Worm (Caenorhabditis elegans) whole organism, L2 larva: ENCODE data around the gene F11D5.5.

Experiments used
- F13H6.1 ChIP-seq: sonication (generic microtip); optimal IDR thresholded peaks from 2 replicates; lab custom pipeline; 2016; ENCODE audit warnings: missing genetic modification characterization, missing compliant biosample characterization
- R02D3.7 ChIP-seq: fragments of 150-350 bp; optimal IDR thresholded peaks from 2 replicates; lab custom pipeline; 2014; ENCODE audit warnings: missing biosample characterization, missing genetic modification characterization
- Y55F3AM.14 ChIP-seq: fragments of 200-800 bp; sonication (Bioruptor generic); optimal IDR thresholded peaks from 2 replicates; lab custom pipeline; 2018; ENCODE audit warnings: mild to moderate bottlenecking, missing genetic modification characterization, missing compliant biosample characterization
- ZK546.5 ChIP-seq: sonication (generic microtip); optimal IDR thresholded peaks from 2 replicates; lab custom pipeline; 2017; ENCODE audit warnings: missing biosample characterization, missing genetic modification characterization
- alr-1 ChIP-seq: fragments of 150-350 bp; optimal IDR thresholded peaks from 2 replicates; lab custom pipeline; 2014; ENCODE audit warnings: missing biosample characterization, missing genetic modification characterization
- ama-1 ChIP-seq: fragments of 150-350 bp; optimal IDR thresholded peaks from 2 replicates; lab custom pipeline; 2018; ENCODE audit warnings: inconsistent platforms
- ceh-16 ChIP-seq: fragments of 150-350 bp; optimal IDR thresholded peaks from 2 replicates; lab custom pipeline; 2014; ENCODE audit warnings: missing biosample characterization, missing genetic modification characterization
- ceh-82 ChIP-seq: fragments of 150-350 bp; optimal IDR thresholded peaks from 2 replicates; lab custom pipeline; 2014; ENCODE audit warnings: missing biosample characterization, missing genetic modification characterization
- elt-1 ChIP-seq: fragments of 150-350 bp; optimal IDR thresholded peaks from 2 replicates; lab custom pipeline; 2014; ENCODE audit warnings: missing biosample characterization, missing genetic modification characterization
- elt-3 ChIP-seq: sonication (generic microtip); optimal IDR thresholded peaks from 2 replicates; lab custom pipeline; 2017; ENCODE audit warnings: missing biosample characterization, missing genetic modification characterization
- fos-1 ChIP-seq: fragments of 150-350 bp; optimal IDR thresholded peaks from 2 replicates; lab custom pipeline; 2014; ENCODE audit warnings: missing biosample characterization, missing genetic modification characterization
- gmeb-1 ChIP-seq: fragments of 150-350 bp; optimal IDR thresholded peaks from 2 replicates; lab custom pipeline; 2014; ENCODE audit warnings: missing biosample characterization, missing genetic modification characterization
- lin-11 ChIP-seq: fragments of 150-350 bp; sonication (generic microtip); optimal IDR thresholded peaks from 2 replicates; lab custom pipeline; 2014; ENCODE audit warnings: missing biosample characterization, missing genetic modification characterization, inconsistent platforms, mixed read lengths
- lin-39 ChIP-seq: fragments of 150-350 bp; optimal IDR thresholded peaks from 2 replicates; lab custom pipeline; 2014; ENCODE audit warnings: missing biosample characterization, missing genetic modification reagents, missing genetic modification characterization
- lsy-2 ChIP-seq, 2 experiments: fragments of 150-350 bp in 1 of 2; sonication (generic microtip) in 1 of 2; optimal IDR thresholded peaks; 2 replicates each; lab custom pipeline; 2014 to 2017; ENCODE audit warnings: missing biosample characterization in 2 of 2, missing genetic modification characterization in 2 of 2
- mab-5 ChIP-seq: fragments of 150-350 bp; optimal IDR thresholded peaks from 2 replicates; lab custom pipeline; 2014; ENCODE audit warnings: missing biosample characterization, missing genetic modification characterization
- mbf-1 ChIP-seq: sonication (generic microtip); optimal IDR thresholded peaks from 2 replicates; lab custom pipeline; 2017; ENCODE audit warnings: missing biosample characterization, missing genetic modification characterization
- mdl-1 ChIP-seq, 2 experiments: fragments of 150-350 bp in 1 of 2; sonication (generic microtip) in 1 of 2; optimal IDR thresholded peaks; 2 replicates each; lab custom pipeline; 2017; ENCODE audit warnings: missing biosample characterization in 2 of 2, missing genetic modification characterization in 2 of 2
- nhr-11 ChIP-seq: fragments of 150-350 bp; optimal IDR thresholded peaks from 2 replicates; lab custom pipeline; 2014; ENCODE audit warnings: missing biosample characterization, missing genetic modification characterization
- nhr-129 ChIP-seq: fragments of 150-350 bp; optimal IDR thresholded peaks from 2 replicates; lab custom pipeline; 2014; ENCODE audit warnings: missing biosample characterization, missing genetic modification characterization
- nhr-23 ChIP-seq: fragments of 150-350 bp; optimal IDR thresholded peaks from 2 replicates; lab custom pipeline; 2014; ENCODE audit warnings: missing biosample characterization, missing genetic modification reagents, missing genetic modification characterization
- nhr-237 ChIP-seq: fragments of 150-350 bp; optimal IDR thresholded peaks from 2 replicates; lab custom pipeline; 2014; ENCODE audit warnings: missing biosample characterization, missing genetic modification characterization
- nhr-25 ChIP-seq: fragments of 150-350 bp; sonication (generic microtip); optimal IDR thresholded peaks from 3 replicates; lab custom pipeline; 2014; ENCODE audit warnings: missing biosample characterization, missing genetic modification characterization
- peb-1 ChIP-seq: fragments of 150-350 bp; optimal IDR thresholded peaks from 2 replicates; lab custom pipeline; 2014; ENCODE audit warnings: missing biosample characterization, missing genetic modification characterization
- sem-4 ChIP-seq: fragments of 150-350 bp; optimal IDR thresholded peaks from 2 replicates; lab custom pipeline; 2014; ENCODE audit warnings: missing biosample characterization, missing genetic modification reagents, missing genetic modification characterization
- skn-1 ChIP-seq: sonication (generic microtip); optimal IDR thresholded peaks from 2 replicates; lab custom pipeline; 2017; ENCODE audit warnings: missing biosample characterization, missing genetic modification characterization
- unc-39 ChIP-seq: fragments of 150-350 bp; optimal IDR thresholded peaks from 2 replicates; lab custom pipeline; 2014; ENCODE audit warnings: missing biosample characterization, missing genetic modification characterization
- unc-55 ChIP-seq: fragments of 150-350 bp; sonication (generic microtip); optimal IDR thresholded peaks from 3 replicates; lab custom pipeline; 2014; ENCODE audit warnings: missing biosample characterization, missing genetic modification reagents, missing genetic modification characterization
- zag-1 ChIP-seq: fragments of 150-350 bp; optimal IDR thresholded peaks from 2 replicates; lab custom pipeline; 2014; ENCODE audit warnings: missing biosample characterization, missing genetic modification characterization
- ztf-11 ChIP-seq: sonication (generic microtip); optimal IDR thresholded peaks from 2 replicates; lab custom pipeline; 2017; ENCODE audit warnings: missing biosample characterization, missing genetic modification characterization
- ztf-4 ChIP-seq: fragments of 150-350 bp; optimal IDR thresholded peaks from 2 replicates; lab custom pipeline; 2014; ENCODE audit warnings: missing biosample characterization, missing genetic modification characterization

Gene F11D5.5

ce11 chrX:3260509-3260908, 41.4 kb upstream of the F11D5.5 start, which contains the start of gene lbp-2:
TSS of gene lbp-2 (plus strand) at chrX:3260610.
- TF ChIP-seq mab-5 (tag; lab: Kevin White, UChicago) = peak; percentile 3
- no peak for TF ChIP-seq alr-1 (tag; lab: Kevin White, UChicago)
- peak; percentile 53 for TF ChIP-seq nhr-129 (tag; lab: Kevin White, UChicago)

- TF ChIP-seq ztf-11 (tag; lab: Kevin White, UChicago) (no peak), fos-1 (tag; lab: Kevin White, UChicago) (no peak), Y55F3AM.14 (GFP tag; lab: Kevin White, UChicago) (no peak), nhr-129 (tag; lab: Kevin White, UChicago) (no peak), elt-1 (no peak), mbf-1 (tag; lab: Kevin White, UChicago) (no peak), nhr-23 (tag; lab: Kevin White, UChicago) (no peak), unc-39 (no peak), nhr-11 (tag; lab: Kevin White, UChicago) (no peak)
Measured at ce11 chrX:3262600-3262999, 39.3 kb upstream of the F11D5.5 start, which contains the start of gene fbxb-71. TSS of gene fbxb-71 (plus strand) at chrX:3262900.

- TF ChIP-seq unc-55 (GFP tag; lab: Kevin White, UChicago) (no peak), mdl-1 (tag; optimal IDR thresholded peaks at IDR 0.05; lab: Kevin White, UChicago) (no peak), nhr-23 (tag; lab: Kevin White, UChicago) (no peak), unc-39 (no peak), lin-11 (tag; lab: Kevin White, UChicago) (no peak), ztf-4 (tag; lab: Kevin White, UChicago) (no peak), ZK546.5 (tag; lab: Kevin White, UChicago) (no peak)
Measured at ce11 chrX:3270806-3271205, 31.1 kb upstream of the F11D5.5 start, which contains the start of gene sul-1. TSS of gene sul-1 (minus strand) at chrX:3270906.

ce11 chrX:3271673-3272072, 30.2 kb upstream of the F11D5.5 start, which contains the start of gene K09C4.9:
TSS of gene K09C4.9 (minus strand) at chrX:3271773.
- TF ChIP-seq nhr-25 (tag; lab: Kevin White, UChicago) (no peak), ceh-82 (tag; lab: Kevin White, UChicago) (no peak)

- TF ChIP-seq skn-1 (no peak), nhr-237 (tag; lab: Kevin White, UChicago) (no peak), mab-5 (tag; lab: Kevin White, UChicago) (no peak), ama-1 (lab: Kevin White, UChicago) (no peak), fos-1 (tag; lab: Kevin White, UChicago) (no peak), lsy-2 (tag; optimal IDR thresholded peaks at IDR 0.05; lab: Kevin White, UChicago) (no peak), nhr-23 (tag; lab: Kevin White, UChicago) (no peak), sem-4 (no peak), lin-39 (no peak), ztf-4 (tag; lab: Kevin White, UChicago) (no peak)
Measured at ce11 chrX:3272580-3272979, 29.3 kb upstream of the F11D5.5 start, which contains the start of gene K09C4.7. TSS of gene K09C4.7 (plus strand) at chrX:3272880.

ce11 chrX:3280130-3280529, 21.7 kb upstream of the F11D5.5 start, which contains the start of gene K09C4.10:
TSS of gene K09C4.10 (minus strand) at chrX:3280230.
- no peak for TF ChIP-seq ceh-16 (tag; lab: Kevin White, UChicago)
- no peak for TF ChIP-seq peb-1 (tag; lab: Kevin White, UChicago)
- no peak for TF ChIP-seq zag-1 (tag; lab: Kevin White, UChicago)
- TF ChIP-seq F13H6.1 = no peak
- no peak for TF ChIP-seq ztf-11 (tag; lab: Kevin White, UChicago)
- no peak for TF ChIP-seq alr-1 (tag; lab: Kevin White, UChicago)
- TF ChIP-seq ama-1 (lab: Kevin White, UChicago) = no peak
- TF ChIP-seq gmeb-1 (tag; lab: Kevin White, UChicago) = no peak
- TF ChIP-seq ceh-82 (tag; lab: Kevin White, UChicago) = no peak
- no peak for TF ChIP-seq ZK546.5 (tag; lab: Kevin White, UChicago)
- no peak for TF ChIP-seq lsy-2 (tag; optimal IDR thresholded peaks at IDR 0.05; lab: Kevin White, UChicago)
- no peak for TF ChIP-seq elt-3 (tag; lab: Kevin White, UChicago)

ce11 chrX:3282306-3282705, 19.6 kb upstream of the F11D5.5 start, which contains the start of gene K09C4.5:
TSS of gene K09C4.5 (plus strand) at chrX:3282631.
- no peak for TF ChIP-seq R02D3.7
- TF ChIP-seq fos-1 (tag; lab: Kevin White, UChicago) = peak; percentile 17
